Worm (Caenorhabditis elegans): ENCODE data around the gene arx-3.

DNA sequence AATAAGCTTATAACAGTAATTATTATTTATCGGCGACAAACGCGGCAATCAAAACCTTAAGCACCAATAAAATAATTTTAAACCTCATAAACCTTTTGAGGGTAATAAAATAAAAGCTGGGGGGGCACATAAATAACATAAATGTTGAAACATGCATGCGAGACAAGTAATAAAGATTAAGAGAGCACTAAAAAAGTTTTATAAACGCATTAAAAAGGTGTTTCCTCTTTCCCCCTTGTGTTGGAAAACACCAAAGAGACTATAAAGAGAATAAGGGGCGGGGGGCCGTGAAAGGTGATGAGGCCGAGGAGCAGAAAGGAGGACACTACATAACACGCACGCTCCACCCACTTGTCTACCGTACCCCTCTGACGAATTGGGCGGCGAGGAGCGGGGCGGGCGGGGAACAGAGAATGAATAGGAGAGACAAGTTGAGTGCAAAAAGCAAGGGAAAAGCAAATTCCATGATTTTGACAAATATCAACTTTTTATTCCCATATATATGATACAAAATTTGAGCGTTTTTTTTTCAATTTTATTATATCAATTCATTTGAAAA lies 26.6 kb upstream of the arx-3 start:
- TF ChIP-seq tab-1 (GFP tag; IDR thresholded peaks at IDR 0.05) (no peak), med-1 (GFP tag; optimal IDR thresholded peaks at IDR 0.05; ENCODE audit: insufficient read depth) (no peak), ztf-23 (GFP tag; IDR thresholded peaks at IDR 0.05) (no peak), flt-1 (GFP tag; IDR thresholded peaks at IDR 0.05) (no peak), ref-1 (GFP tag; conservative IDR thresholded peaks at IDR 0.05) (no peak), T22C8.4 (GFP tag; IDR thresholded peaks at IDR 0.05) (no peak), ztf-29 (GFP tag; IDR thresholded peaks at IDR 0.05) (no peak), cog-1 (tag; optimal IDR thresholded peaks at IDR 0.05) (peak; percentile 49)

Measured in whole organism, midembryonic.